Worm (Caenorhabditis elegans) whole organism, L1 larva: Measurements from ENCODE around the gene Y17G9B.2.

Experiments
- aly-2 ChIP-seq: fragments of 150-350 bp; optimal IDR thresholded peaks from 2 replicates; lab custom pipeline; 2014; ENCODE audit warnings: missing biosample characterization, missing genetic modification characterization
- efl-1 ChIP-seq, 4 experiments: fragments of 150-350 bp; optimal IDR thresholded peaks in 3 of 4; peaks in 1 of 4; 1 replicate in 1 of 4; 2 replicates in 3 of 4; lab custom pipeline; 2014; ENCODE audit warnings: missing biosample characterization in 2 of 4, missing genetic modification characterization in 2 of 4, missing genetic modification reagents in 2 of 4
- egl-13 ChIP-seq: sonication (generic microtip); optimal IDR thresholded peaks from 2 replicates; lab custom pipeline; 2016; ENCODE audit warnings: missing genotype, missing genetic modification reagents, missing genetic modification characterization, missing compliant biosample characterization
- lin-39 ChIP-seq: fragments of 150-350 bp; optimal IDR thresholded peaks from 2 replicates; lab custom pipeline; 2014; ENCODE audit warnings: missing biosample characterization, missing genetic modification reagents, missing genetic modification characterization
- lir-3 ChIP-seq: sonication (generic microtip); optimal IDR thresholded peaks from 2 replicates; lab custom pipeline; 2016; ENCODE audit warnings: mild to moderate bottlenecking, missing genetic modification characterization, moderate library complexity, missing compliant biosample characterization; ENCODE audit not compliant: poor library complexity
- mep-1 ChIP-seq: fragments of 150-350 bp; optimal IDR thresholded peaks from 2 replicates; lab custom pipeline; 2014; ENCODE audit warnings: missing biosample characterization, missing genetic modification characterization
- nhr-90 ChIP-seq: sonication (generic microtip); optimal IDR thresholded peaks from 2 replicates; lab custom pipeline; 2016; ENCODE audit warnings: mild to moderate bottlenecking, missing genetic modification characterization, missing compliant biosample characterization; ENCODE audit not compliant: poor library complexity
- skn-1 ChIP-seq: fragments of 150-350 bp; optimal IDR thresholded peaks from 2 replicates; lab custom pipeline; 2014; ENCODE audit warnings: missing biosample characterization, missing genetic modification characterization
- snpc-4 ChIP-seq: fragments of 150-350 bp; optimal IDR thresholded peaks from 2 replicates; lab custom pipeline; 2014; ENCODE audit warnings: missing biosample characterization, missing genetic modification characterization
- tbx-2 ChIP-seq: sonication (generic microtip); optimal IDR thresholded peaks from 2 replicates; lab custom pipeline; 2016; ENCODE audit warnings: missing genetic modification characterization, missing compliant biosample characterization
- ztf-4 ChIP-seq: fragments of 150-350 bp; optimal IDR thresholded peaks from 2 replicates; lab custom pipeline; 2014; ENCODE audit warnings: missing biosample characterization, missing genetic modification characterization

DNA sequence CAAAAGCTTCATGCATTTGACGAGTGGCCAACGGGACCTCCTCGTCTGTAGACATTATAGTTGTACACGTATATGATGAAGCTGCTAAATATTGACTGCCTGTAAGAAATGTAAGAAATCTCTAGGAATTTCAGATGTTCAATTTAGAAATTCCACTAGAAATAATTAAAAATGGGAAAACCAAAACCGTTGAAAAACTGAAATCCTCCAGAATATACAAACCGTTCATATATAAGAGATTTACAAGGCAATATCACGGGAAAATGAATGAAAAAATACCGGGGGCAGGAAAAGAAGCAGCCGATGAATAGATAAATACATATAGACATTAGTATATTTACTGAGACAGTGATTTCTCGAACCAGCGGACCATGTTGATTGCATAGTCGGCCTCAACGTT, 38.5 kb downstream of the Y17G9B.2 start, which contains the start of gene dpf-7:
- TF ChIP-seq skn-1 (tag; lab: Kevin White, UChicago) (no peak), egl-13 (no peak), snpc-4 (tag; lab: Kevin White, UChicago) (no peak), nhr-90 (tag; lab: Kevin White, UChicago) (no peak), ztf-4 (no peak), efl-1 (optimal IDR thresholded peaks at IDR 0.05; lab: Kevin White, UChicago) (no peak), efl-1 (GFP tag; optimal IDR thresholded peaks at IDR 0.05 in 1 of 2; lab: Kevin White, UChicago) (no peak), lin-39 (no peak), tbx-2 (no peak), mep-1 (tag; lab: Kevin White, UChicago) (no peak), lir-3 (no peak), aly-2 (no peak)
